Worm (Caenorhabditis elegans) whole organism, midembryonic: Measurements from ENCODE around the gene gtf-2H2C.

Source experiments
- T22C8.4 ChIP-seq: fragments of 200-800 bp; sonication (Bioruptor generic); IDR thresholded peaks from 2 replicates; pipeline ENCODE4 v1.3.6; 2022; ENCODE audit warnings: missing genetic modification characterization, missing compliant biosample characterization
- cog-1 ChIP-seq: sonication (generic microtip); optimal IDR thresholded peaks from 2 replicates; lab custom pipeline; 2016; ENCODE audit warnings: missing genetic modification characterization, missing compliant biosample characterization
- flt-1 ChIP-seq: fragments of 200-800 bp; sonication (Bioruptor generic); IDR thresholded peaks from 2 replicates; pipeline ENCODE4 v1.3.6; 2022; ENCODE audit warnings: missing genetic modification characterization, missing compliant biosample characterization
- klf-2 ChIP-seq: fragments of 200-800 bp; sonication (Bioruptor generic); conservative IDR thresholded peaks from 2 replicates; pipeline ENCODE4 v1.3.6; 2022; ENCODE audit warnings: missing genetic modification reagents, missing genetic modification characterization, missing compliant biosample characterization
- med-1 ChIP-seq: sonication (generic microtip); optimal IDR thresholded peaks from 2 replicates; lab custom pipeline; 2017; ENCODE audit warnings: missing genetic modification characterization, mild to moderate bottlenecking, missing compliant biosample characterization, antibody characterized with exemption, missing genetic modification reagents; ENCODE audit not compliant: insufficient read depth
- ref-1 ChIP-seq: fragments of 200-800 bp; sonication (Bioruptor generic); conservative IDR thresholded peaks from 2 replicates; pipeline ENCODE4 v1.3.6; 2022; ENCODE audit warnings: missing genetic modification reagents, missing genetic modification characterization, missing compliant biosample characterization
- tab-1 ChIP-seq: fragments of 200-800 bp; sonication (Bioruptor generic); IDR thresholded peaks from 2 replicates; pipeline ENCODE4 v1.3.6; 2022; ENCODE audit warnings: missing genetic modification characterization, missing compliant biosample characterization
- ztf-23 ChIP-seq: fragments of 200-800 bp; sonication (Bioruptor generic); IDR thresholded peaks from 2 replicates; pipeline ENCODE4 v1.3.6; 2022; ENCODE audit warnings: missing genetic modification reagents, missing genetic modification characterization, missing compliant biosample characterization
- ztf-29 ChIP-seq: fragments of 200-800 bp; sonication (Bioruptor generic); IDR thresholded peaks from 2 replicates; pipeline ENCODE4 v1.3.6; 2022; ENCODE audit warnings: missing genetic modification reagents, missing genetic modification characterization, missing compliant biosample characterization

gtf-2H2C gene

DNA sequence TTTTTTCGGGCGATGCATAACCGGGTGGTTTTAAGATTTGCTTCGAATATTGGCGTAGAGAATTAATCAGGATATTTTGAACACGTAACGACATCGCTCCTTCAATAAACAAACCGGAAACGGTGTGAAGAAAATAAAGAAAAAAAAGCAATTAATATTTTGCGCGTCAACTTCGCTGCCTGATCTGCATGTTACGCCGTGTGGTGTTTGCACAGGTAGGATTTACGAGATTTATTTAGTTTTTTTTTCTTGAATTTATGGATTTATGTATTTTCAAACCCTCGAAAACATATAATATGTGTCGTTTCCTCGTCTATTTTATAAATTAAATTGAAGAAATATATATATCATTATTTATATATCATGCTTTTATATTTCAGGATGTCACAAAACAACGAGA lies 24.1 kb upstream of the gtf-2H2C start, which contains the start of the genes ZK1128.1 and mett-10:
ZK1128.1 (minus strand) TSS at position 99 of the 400 bp plus-strand sequence.
mett-10 (plus strand) TSS at position 375 of the 400 bp plus-strand sequence.
- TF ChIP-seq tab-1 (GFP tag; lab: Robert Waterston, UW) (no peak), ztf-29 (GFP tag; lab: Robert Waterston, UW) (no peak)

DNA sequence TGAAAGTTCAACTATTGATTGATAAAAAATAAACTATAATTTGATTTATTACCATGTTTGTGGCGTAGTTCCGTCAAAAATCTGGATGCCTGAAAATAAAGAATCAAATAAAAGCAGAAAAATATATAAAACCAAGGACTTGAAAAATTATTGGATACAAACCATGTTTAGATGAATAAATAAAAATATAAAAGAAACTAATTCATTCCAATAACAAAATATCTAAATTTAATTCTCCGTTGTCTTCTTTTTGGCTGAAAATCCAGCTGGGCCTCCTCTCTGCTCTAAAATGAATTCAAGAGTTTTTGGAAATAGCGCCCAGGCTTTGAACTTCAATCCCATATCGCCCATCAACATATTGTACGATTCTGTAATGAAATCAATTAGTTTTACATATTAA lies 22.4 kb upstream of the gtf-2H2C start, which contains the start of gene vps-29:
vps-29 (minus strand) TSS at position 101 of the 400 bp plus-strand sequence.
- no peak for TF ChIP-seq ztf-29 (GFP tag; lab: Robert Waterston, UW)
- TF ChIP-seq tab-1 (GFP tag; lab: Robert Waterston, UW), result no peak
- TF ChIP-seq med-1 (GFP tag; lab: Kevin White, UChicago), result no peak
- no peak for TF ChIP-seq T22C8.4 (GFP tag; lab: Robert Waterston, UW)
- no peak for TF ChIP-seq ref-1 (GFP tag; lab: Robert Waterston, UW)
- TF ChIP-seq cog-1, result no peak
- TF ChIP-seq klf-2, result no peak
- no peak for TF ChIP-seq ztf-23 (GFP tag; lab: Robert Waterston, UW)
- TF ChIP-seq flt-1 (GFP tag; lab: Robert Waterston, UW), result no peak

DNA sequence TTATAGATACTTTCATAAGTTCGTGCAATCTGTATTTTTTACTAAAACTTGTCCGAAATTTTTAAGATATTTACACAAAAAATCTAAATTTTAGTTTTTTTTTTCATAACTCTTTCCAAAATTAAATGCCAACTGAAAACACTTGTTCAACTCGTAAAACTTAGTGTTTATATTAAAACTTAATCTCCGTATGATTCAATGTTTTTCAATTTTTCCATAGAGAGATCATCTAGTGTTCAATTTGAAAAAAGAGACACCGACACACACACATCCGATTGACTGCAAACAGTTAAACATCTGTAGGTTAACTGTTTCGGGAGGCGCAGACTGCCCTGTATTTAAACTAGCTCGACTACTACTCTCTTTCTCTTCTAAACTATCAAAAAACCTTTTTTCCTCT lies 18.4 kb upstream of the gtf-2H2C start, which contains the start of gene T16H12.9:
T16H12.9 (plus strand) TSS at position 301 of the 400 bp plus-strand sequence.
- TF ChIP-seq ztf-29 (GFP tag; lab: Robert Waterston, UW) (no peak), cog-1 (no peak), med-1 (GFP tag; lab: Kevin White, UChicago) (no peak), T22C8.4 (GFP tag; lab: Robert Waterston, UW) (no peak), tab-1 (GFP tag; lab: Robert Waterston, UW) (no peak), flt-1 (GFP tag; lab: Robert Waterston, UW) (no peak), ztf-23 (GFP tag; lab: Robert Waterston, UW) (no peak), ref-1 (GFP tag; lab: Robert Waterston, UW) (no peak), klf-2 (no peak)

DNA sequence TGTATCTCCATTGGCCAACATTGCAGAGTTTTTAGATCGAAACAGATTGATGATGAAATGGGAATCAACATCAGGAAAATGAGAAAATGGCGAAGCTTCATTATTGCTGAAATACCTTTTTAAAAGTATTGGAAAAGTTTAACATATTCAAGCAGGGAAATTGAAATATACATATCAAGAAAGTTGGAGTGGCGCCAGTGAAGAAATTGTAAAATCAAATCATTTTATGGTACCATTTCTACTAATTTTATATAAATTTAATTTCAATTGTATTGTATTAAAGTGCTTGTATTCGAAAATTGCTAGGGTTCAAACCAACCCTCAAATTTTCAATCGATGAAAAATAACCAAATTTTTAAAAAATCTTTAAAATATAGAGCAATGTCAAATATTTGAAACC lies 15.8 kb upstream of the gtf-2H2C start, which contains the start of gene srt-55:
srt-55 (minus strand) TSS at position 101 of the 400 bp plus-strand sequence.
- no peak for TF ChIP-seq ref-1 (GFP tag; lab: Robert Waterston, UW)
- TF ChIP-seq ztf-23 (GFP tag; lab: Robert Waterston, UW), result no peak

DNA sequence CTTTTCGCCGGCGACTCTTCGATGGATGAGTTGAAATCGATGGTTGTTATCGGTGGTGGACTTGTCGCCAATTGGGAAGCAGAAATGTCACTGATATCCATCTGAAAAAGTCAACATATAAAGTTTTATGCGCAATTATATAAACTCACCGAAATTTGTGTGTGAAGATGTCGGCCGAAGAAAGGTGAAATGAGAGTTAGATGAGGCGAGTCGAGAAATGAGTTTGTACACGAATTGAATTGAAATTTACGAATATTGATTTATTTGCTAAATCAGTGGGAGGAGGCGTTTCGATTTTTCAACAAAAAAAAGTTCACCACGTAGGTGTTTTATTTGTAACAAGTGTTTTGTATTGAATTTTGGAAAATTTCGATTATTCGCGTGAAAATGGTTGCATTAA lies 10.8 kb upstream of the gtf-2H2C start, which contains the start of gene kel-10:
kel-10 (minus strand) TSS at position 101 of the 400 bp plus-strand sequence.
- TF ChIP-seq cog-1, result no peak

DNA sequence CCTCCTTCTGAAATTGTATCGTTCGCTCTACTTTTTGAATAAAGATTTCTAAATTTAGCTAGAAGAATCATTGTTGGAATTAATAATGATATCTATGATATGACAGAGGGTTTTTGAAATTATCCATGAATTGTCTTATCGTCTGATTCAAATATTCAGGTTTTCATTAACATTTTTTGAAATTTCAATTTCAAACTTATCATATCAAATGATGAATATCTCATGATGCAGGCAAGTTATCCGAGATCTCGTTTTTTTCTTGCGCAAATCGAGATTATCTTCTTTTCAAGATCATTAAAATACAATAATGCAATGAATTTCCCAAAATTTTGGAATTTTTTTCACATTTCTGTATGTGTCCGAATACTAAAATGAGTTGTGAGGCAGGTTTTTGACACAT lies 7.4 kb upstream of the gtf-2H2C start, which contains the start of gene spop-1:
spop-1 (minus strand) TSS at position 101 of the 400 bp plus-strand sequence.
- TF ChIP-seq med-1 (GFP tag; lab: Kevin White, UChicago) (no peak), tab-1 (GFP tag; lab: Robert Waterston, UW) (no peak), ztf-23 (GFP tag; lab: Robert Waterston, UW) (no peak), ref-1 (GFP tag; lab: Robert Waterston, UW) (no peak), klf-2 (no peak), T22C8.4 (GFP tag; lab: Robert Waterston, UW) (no peak)

DNA sequence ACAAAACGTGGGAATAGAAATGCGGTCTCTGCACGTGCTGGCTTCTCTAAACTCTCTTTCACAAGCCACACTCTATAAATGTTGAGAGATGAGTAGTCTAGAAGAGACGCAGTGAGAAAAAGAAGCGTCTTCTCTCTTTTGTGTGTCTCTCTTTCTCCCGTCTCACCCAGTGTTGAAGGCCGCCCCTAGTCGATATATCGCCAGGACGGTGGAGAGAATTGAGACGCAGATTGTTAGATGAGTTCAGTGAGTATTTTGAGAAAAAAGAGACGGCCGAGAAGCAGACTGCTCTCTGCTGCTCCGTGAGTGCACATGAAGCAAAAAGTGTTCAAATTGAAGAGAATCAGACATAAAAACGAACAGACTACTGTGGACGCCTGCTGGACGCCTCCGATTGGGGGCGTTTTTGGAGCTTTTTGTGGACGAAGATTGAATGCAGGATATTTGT lies 6.0 kb upstream of the gtf-2H2C start:
- TF ChIP-seq cog-1, result peak; percentile 69
- peak; percentile 64; the same call in 1 of the 2 replicates for TF ChIP-seq flt-1 (GFP tag; lab: Robert Waterston, UW)
- 0 out of 2 replicates have a peak, but pooled peaks have one; percentile 6 for TF ChIP-seq ztf-29 (GFP tag; lab: Robert Waterston, UW)
- TF ChIP-seq T22C8.4 (GFP tag; lab: Robert Waterston, UW), result 0 out of 2 replicates have a peak, but pooled peaks have one; percentile 43
- no peak for TF ChIP-seq ref-1 (GFP tag; lab: Robert Waterston, UW)
- no peak for TF ChIP-seq klf-2
- TF ChIP-seq ztf-23 (GFP tag; lab: Robert Waterston, UW), result 0 out of 2 replicates have a peak, but pooled peaks have one; percentile 48
- TF ChIP-seq med-1 (GFP tag; lab: Kevin White, UChicago), result no peak
- TF ChIP-seq tab-1 (GFP tag; lab: Robert Waterston, UW), result 0 out of 2 replicates have a peak, but pooled peaks have one; percentile 47

DNA sequence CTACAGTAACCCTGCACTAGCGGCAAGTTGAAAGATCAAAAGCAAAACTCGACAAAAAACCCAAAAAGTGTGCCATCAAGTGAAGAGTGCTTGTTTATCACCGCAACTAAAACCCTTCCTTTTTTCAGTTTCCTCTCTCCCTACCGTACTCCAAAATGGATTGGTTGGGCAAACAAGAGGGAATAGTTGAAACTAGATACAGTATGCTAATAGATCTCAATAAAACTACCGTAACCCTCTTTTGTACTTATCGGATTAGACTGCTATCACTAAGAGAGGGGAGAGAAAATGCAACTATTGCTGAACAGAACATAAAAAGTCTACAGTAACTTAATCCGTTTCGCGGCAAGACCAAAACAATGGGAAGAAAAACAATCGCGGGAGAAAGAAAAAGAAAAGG lies 4.8 kb upstream of the gtf-2H2C start:
- TF ChIP-seq cog-1 (no peak), ztf-29 (GFP tag; lab: Robert Waterston, UW) (no peak), med-1 (GFP tag; lab: Kevin White, UChicago) (no peak), ref-1 (GFP tag; lab: Robert Waterston, UW) (no peak), ztf-23 (GFP tag; lab: Robert Waterston, UW) (no peak), flt-1 (GFP tag; lab: Robert Waterston, UW) (no peak), tab-1 (GFP tag; lab: Robert Waterston, UW) (no peak), klf-2 (no peak), T22C8.4 (GFP tag; lab: Robert Waterston, UW) (no peak)

DNA sequence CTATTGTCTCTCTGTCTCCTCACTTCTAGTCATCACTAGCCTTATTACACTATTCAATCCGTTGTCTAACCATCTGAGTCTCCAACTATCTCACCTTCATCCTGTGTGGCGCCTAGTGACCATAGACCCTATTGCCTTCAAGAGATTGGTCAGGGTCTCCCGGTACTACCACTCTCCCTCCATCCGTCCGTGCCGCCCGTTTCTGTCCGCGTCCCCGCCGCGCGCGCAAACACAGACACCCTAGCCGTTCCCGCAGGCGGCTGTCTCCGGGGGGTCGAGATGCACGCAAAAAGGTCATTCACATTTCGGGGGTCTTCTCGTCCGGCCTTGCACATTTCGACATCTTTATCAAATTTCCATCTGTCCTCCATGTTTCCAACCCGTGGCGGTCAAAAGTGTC lies 4.0 kb upstream of the gtf-2H2C start:
- peak; percentile 76; the same call in 1 of the 2 replicates for TF ChIP-seq tab-1 (GFP tag; lab: Robert Waterston, UW)
- TF ChIP-seq ref-1 (GFP tag; lab: Robert Waterston, UW), result no peak
- no peak for TF ChIP-seq ztf-29 (GFP tag; lab: Robert Waterston, UW)
- TF ChIP-seq cog-1, result peak; percentile 25
- TF ChIP-seq flt-1 (GFP tag; lab: Robert Waterston, UW), result peak; percentile 76

DNA sequence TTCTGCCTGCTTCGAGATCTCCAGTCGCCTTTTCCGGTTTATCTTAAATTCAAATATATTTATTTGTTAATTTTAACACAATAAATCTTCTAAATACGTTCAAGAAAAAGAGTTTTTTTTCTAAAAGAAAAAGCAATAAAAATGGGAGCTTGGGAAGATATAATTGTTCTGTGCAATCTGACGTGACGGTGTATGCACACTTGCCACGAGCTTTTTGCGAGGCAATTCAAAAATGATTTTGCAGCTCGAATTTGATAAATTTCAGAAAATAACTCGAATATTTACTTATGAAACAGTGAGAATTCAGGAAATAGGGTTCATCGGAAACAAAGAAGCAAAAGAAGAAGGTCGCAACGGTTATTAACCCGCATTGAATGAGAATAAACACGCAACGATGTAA lies 2.5 kb upstream of the gtf-2H2C start:
- TF ChIP-seq klf-2 (no peak), med-1 (GFP tag; lab: Kevin White, UChicago) (no peak), ztf-29 (GFP tag; lab: Robert Waterston, UW) (no peak)
